Fruit fly (Drosophila melanogaster): ENCODE results near the gene CG4678.

- no peak for TF ChIP-seq Hr38 (GFP tag; optimal IDR thresholded peaks at IDR 0.05)
- TF ChIP-seq Sox14 (GFP tag; optimal IDR thresholded peaks at IDR 0.05), result no peak
Observed at dm6 chrX:16711003-16711402, 15.1 kb downstream of the CG4678 start, which contains the start of gene CG13008.
